Worm (Caenorhabditis elegans) whole organism, L1 larva: Measurements from ENCODE around the gene chca-1.

Experiments used
- C16A3.4 ChIP-seq: fragments of 150-350 bp; optimal IDR thresholded peaks from 2 replicates; lab custom pipeline; 2014; ENCODE audit warnings: missing biosample characterization, missing genetic modification characterization
- F16B12.6 ChIP-seq: fragments of 150-350 bp; optimal IDR thresholded peaks from 2 replicates; lab custom pipeline; 2014; ENCODE audit warnings: missing biosample characterization, missing genetic modification characterization
- Y116A8C.19 ChIP-seq: sonication (generic microtip); optimal IDR thresholded peaks from 2 replicates; lab custom pipeline; 2016; ENCODE audit warnings: missing compliant biosample characterization, missing genetic modification characterization, borderline replicate concordance
- alr-1 ChIP-seq: fragments of 200-800 bp; sonication (Bioruptor generic); optimal IDR thresholded peaks from 2 replicates; lab custom pipeline; 2018; ENCODE audit warnings: borderline replicate concordance, mild to moderate bottlenecking, missing genetic modification characterization, missing compliant biosample characterization
- ama-1 ChIP-seq: fragments of 150-350 bp; optimal IDR thresholded peaks from 2 replicates; lab custom pipeline; 2014
- ceh-63 ChIP-seq: fragments of 200-800 bp; sonication (Bioruptor generic); optimal IDR thresholded peaks from 2 replicates; lab custom pipeline; 2018; ENCODE audit warnings: mild to moderate bottlenecking, missing genetic modification characterization, missing compliant biosample characterization
- ceh-90 ChIP-seq: sonication (generic microtip); optimal IDR thresholded peaks from 2 replicates; lab custom pipeline; 2016; ENCODE audit warnings: missing genetic modification characterization, missing compliant biosample characterization
- ces-1 ChIP-seq: fragments of 150-350 bp; optimal IDR thresholded peaks from 2 replicates; lab custom pipeline; 2014; ENCODE audit warnings: missing biosample characterization, missing genetic modification reagents, missing genetic modification characterization
- efl-1 ChIP-seq, 4 experiments: fragments of 150-350 bp; optimal IDR thresholded peaks in 3 of 4; peaks in 1 of 4; 1 replicate in 1 of 4; 2 replicates in 3 of 4; lab custom pipeline; 2014; ENCODE audit warnings: missing biosample characterization in 2 of 4, missing genetic modification characterization in 2 of 4, missing genetic modification reagents in 2 of 4
- efl-3 ChIP-seq: fragments of 200-800 bp; sonication (Bioruptor generic); optimal IDR thresholded peaks from 2 replicates; lab custom pipeline; 2018; ENCODE audit warnings: mild to moderate bottlenecking, missing genetic modification characterization, missing compliant biosample characterization
- elt-2 ChIP-seq: sonication (generic microtip); optimal IDR thresholded peaks from 2 replicates; lab custom pipeline; 2016; ENCODE audit warnings: missing genetic modification characterization, mild to moderate bottlenecking, inconsistent platforms, missing compliant biosample characterization, missing genetic modification reagents
- fkh-4 ChIP-seq: sonication (generic microtip); optimal IDR thresholded peaks from 2 replicates; lab custom pipeline; 2016; ENCODE audit warnings: missing compliant biosample characterization, missing genetic modification characterization, borderline replicate concordance
- fkh-8 ChIP-seq: sonication (generic microtip); optimal IDR thresholded peaks from 2 replicates; lab custom pipeline; 2016; ENCODE audit warnings: mild to moderate bottlenecking, missing genetic modification characterization, missing compliant biosample characterization
- grh-1 ChIP-seq: fragments of 200-800 bp; sonication (Bioruptor generic); IDR thresholded peaks from 2 replicates; pipeline ENCODE4 v1.3.6; 2022; ENCODE audit warnings: missing genetic modification reagents, missing genetic modification characterization, missing compliant biosample characterization
- hlh-17 ChIP-seq: fragments of 200-800 bp; sonication (Bioruptor generic); optimal IDR thresholded peaks from 2 replicates; lab custom pipeline; 2018; ENCODE audit warnings: missing genetic modification characterization, mild to moderate bottlenecking, missing compliant biosample characterization, moderate library complexity, borderline replicate concordance
- irx-1 ChIP-seq: sonication (generic microtip); optimal IDR thresholded peaks from 2 replicates; lab custom pipeline; 2016; ENCODE audit warnings: missing genetic modification characterization, missing compliant biosample characterization
- isw-1 ChIP-seq: fragments of 200-800 bp; sonication (Bioruptor generic); IDR thresholded peaks from 2 replicates; pipeline ENCODE4 v1.3.6; 2022; ENCODE audit warnings: missing genetic modification characterization, missing compliant biosample characterization
- jun-1 ChIP-seq: fragments of 150-350 bp; optimal IDR thresholded peaks from 2 replicates; lab custom pipeline; 2014; ENCODE audit warnings: missing biosample characterization, missing genetic modification reagents, missing genetic modification characterization
- lin-14 ChIP-seq: fragments of 200-800 bp; sonication (Bioruptor generic); optimal IDR thresholded peaks from 2 replicates; lab custom pipeline; 2018; ENCODE audit warnings: mild to moderate bottlenecking, missing genetic modification characterization, moderate library complexity, missing compliant biosample characterization
- lin-15B ChIP-seq: fragments of 150-350 bp; sonication (generic microtip); optimal IDR thresholded peaks from 3 replicates; lab custom pipeline; 2014; ENCODE audit warnings: missing biosample characterization, missing genetic modification characterization
- lir-3 ChIP-seq: sonication (generic microtip); optimal IDR thresholded peaks from 2 replicates; lab custom pipeline; 2016; ENCODE audit warnings: mild to moderate bottlenecking, missing genetic modification characterization, moderate library complexity, missing compliant biosample characterization; ENCODE audit not compliant: poor library complexity
- lsy-2 ChIP-seq, 2 experiments: fragments of 150-350 bp; optimal IDR thresholded peaks; 2 replicates each; lab custom pipeline; 2014; ENCODE audit warnings: missing biosample characterization in 2 of 2, missing genetic modification characterization in 2 of 2
- mef-2 ChIP-seq: fragments of 150-350 bp; optimal IDR thresholded peaks from 2 replicates; lab custom pipeline; 2014; ENCODE audit warnings: missing biosample characterization, missing genetic modification characterization
- nhr-12 ChIP-seq: sonication (generic microtip); optimal IDR thresholded peaks from 2 replicates; lab custom pipeline; 2017; ENCODE audit warnings: missing biosample characterization, missing genetic modification characterization
- nhr-71 ChIP-seq: sonication (generic microtip); optimal IDR thresholded peaks from 2 replicates; lab custom pipeline; 2016; ENCODE audit warnings: mild to moderate bottlenecking, missing genetic modification characterization, moderate library complexity, missing compliant biosample characterization
- nhr-77 ChIP-seq: fragments of 150-350 bp; optimal IDR thresholded peaks from 2 replicates; lab custom pipeline; 2014; ENCODE audit warnings: missing biosample characterization, missing genetic modification characterization
- pag-3 ChIP-seq: sonication (generic microtip); optimal IDR thresholded peaks from 2 replicates; lab custom pipeline; 2017; ENCODE audit warnings: missing genetic modification characterization, mild to moderate bottlenecking, missing compliant biosample characterization, antibody characterized with exemption, borderline replicate concordance; ENCODE audit not compliant: insufficient read depth
- pqm-1 ChIP-seq: sonication (generic microtip); optimal IDR thresholded peaks from 3 replicates; lab custom pipeline; 2017; ENCODE audit warnings: missing biosample characterization, missing genetic modification characterization
- skn-1 ChIP-seq: fragments of 150-350 bp; optimal IDR thresholded peaks from 2 replicates; lab custom pipeline; 2014; ENCODE audit warnings: missing biosample characterization, missing genetic modification characterization
- snu-23 ChIP-seq: sonication (generic microtip); optimal IDR thresholded peaks from 2 replicates; lab custom pipeline; 2016; ENCODE audit warnings: missing genetic modification characterization, missing compliant biosample characterization
- swsn-7 ChIP-seq: sonication (generic microtip); optimal IDR thresholded peaks from 2 replicates; lab custom pipeline; 2016; ENCODE audit warnings: missing genetic modification characterization, missing compliant biosample characterization
- tbx-2 ChIP-seq: sonication (generic microtip); optimal IDR thresholded peaks from 2 replicates; lab custom pipeline; 2016; ENCODE audit warnings: missing genetic modification characterization, missing compliant biosample characterization
- unc-98 ChIP-seq: fragments of 200-800 bp; sonication (Bioruptor generic); IDR thresholded peaks from 2 replicates; pipeline ENCODE4 v1.3.6; 2022; ENCODE audit warnings: missing genetic modification characterization, missing compliant biosample characterization
- xbp-1 ChIP-seq: sonication (generic microtip); optimal IDR thresholded peaks from 2 replicates; lab custom pipeline; 2016; ENCODE audit warnings: missing genetic modification characterization, missing compliant biosample characterization

The chca-1 gene

DNA sequence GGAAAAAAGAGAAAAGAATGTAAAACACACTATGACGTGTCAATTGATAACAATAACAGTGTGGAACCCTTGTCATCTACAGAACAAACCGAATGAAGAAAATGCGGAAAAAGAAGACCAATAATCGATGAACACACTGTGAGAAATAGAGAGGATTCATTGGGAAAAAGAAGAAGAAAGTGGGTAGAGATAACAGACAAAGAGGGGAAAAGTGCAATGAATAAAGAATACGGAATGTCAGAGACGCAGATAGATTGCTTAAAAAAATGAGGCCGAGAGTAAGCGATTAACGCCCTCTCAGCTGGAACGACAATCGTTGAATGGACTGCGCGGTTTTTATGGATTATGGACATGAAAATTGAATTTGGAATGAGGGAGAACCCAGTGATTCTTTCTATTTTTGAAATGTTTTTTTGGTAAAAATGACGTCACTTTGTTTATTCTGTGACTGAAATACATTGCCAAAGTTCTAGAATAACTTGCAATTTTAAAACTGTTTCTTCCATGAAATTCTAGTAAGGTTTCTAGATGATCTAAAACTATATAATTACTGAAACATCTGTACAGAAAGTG, 3.3 kb upstream of the chca-1 start, which contains the start of gene amph-1 (continued):
- TF ChIP-seq lsy-2 (tag; optimal IDR thresholded peaks at IDR 0.05; lab: Kevin White, UChicago) (peak; percentile 20 to 60), efl-1 (optimal IDR thresholded peaks at IDR 0.05; lab: Kevin White, UChicago) (peak; percentile 47 to 62), efl-1 (GFP tag; optimal IDR thresholded peaks at IDR 0.05 in 1 of 2; lab: Kevin White, UChicago) (no peak), alr-1 (tag; lab: Kevin White, UChicago) (no peak)

DNA sequence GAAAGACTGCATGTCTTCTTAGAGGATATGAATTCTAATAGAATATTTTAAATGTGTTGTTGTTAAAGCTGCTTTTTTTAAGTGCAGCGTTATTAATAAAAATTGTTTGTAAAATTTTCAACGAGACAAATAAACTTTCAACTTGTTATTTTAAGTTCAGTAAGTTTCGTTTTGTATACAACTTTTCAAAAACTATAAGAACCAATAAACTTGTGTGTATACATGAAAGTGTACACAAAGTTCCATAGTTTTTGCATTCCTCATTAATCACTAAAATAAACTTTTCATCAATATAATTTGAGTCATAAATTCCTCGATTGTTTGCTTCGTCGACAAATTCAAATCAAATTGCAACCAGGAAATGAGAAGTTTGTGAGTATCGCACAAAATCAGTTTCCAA, 2.5 kb upstream of the chca-1 start, which contains the start of gene srm-3:
Gene srm-3, plus strand, starts transcription at position 301 of the 400 bp plus-strand sequence.
- TF ChIP-seq pqm-1 (tag; lab: Kevin White, UChicago), result no peak
- no peak for TF ChIP-seq isw-1
- TF ChIP-seq nhr-12 (tag; lab: Kevin White, UChicago), result no peak
- TF ChIP-seq tbx-2, result no peak
- no peak for TF ChIP-seq mef-2 (tag; lab: Kevin White, UChicago)
- no peak for TF ChIP-seq snu-23 (GFP tag; lab: Kevin White, UChicago)
- TF ChIP-seq nhr-71 (tag; lab: Kevin White, UChicago), result no peak
- no peak for TF ChIP-seq nhr-77 (tag; lab: Kevin White, UChicago)
- TF ChIP-seq Y116A8C.19, result no peak
- TF ChIP-seq xbp-1, result no peak
- TF ChIP-seq hlh-17 (GFP tag; lab: Kevin White, UChicago), result no peak
- TF ChIP-seq ces-1 (GFP tag; lab: Kevin White, UChicago), result no peak
- TF ChIP-seq fkh-8 (tag; lab: Kevin White, UChicago), result no peak
- TF ChIP-seq ceh-90, result no peak
- TF ChIP-seq ama-1 (lab: Kevin White, UChicago), result no peak
- TF ChIP-seq fkh-4 (tag; lab: Kevin White, UChicago), result no peak
- no peak for TF ChIP-seq ceh-63 (GFP tag; lab: Kevin White, UChicago)
- no peak for TF ChIP-seq F16B12.6 (tag; lab: Kevin White, UChicago)
- no peak for TF ChIP-seq jun-1 (tag; lab: Kevin White, UChicago)
- TF ChIP-seq irx-1 (tag; lab: Kevin White, UChicago), result no peak

DNA sequence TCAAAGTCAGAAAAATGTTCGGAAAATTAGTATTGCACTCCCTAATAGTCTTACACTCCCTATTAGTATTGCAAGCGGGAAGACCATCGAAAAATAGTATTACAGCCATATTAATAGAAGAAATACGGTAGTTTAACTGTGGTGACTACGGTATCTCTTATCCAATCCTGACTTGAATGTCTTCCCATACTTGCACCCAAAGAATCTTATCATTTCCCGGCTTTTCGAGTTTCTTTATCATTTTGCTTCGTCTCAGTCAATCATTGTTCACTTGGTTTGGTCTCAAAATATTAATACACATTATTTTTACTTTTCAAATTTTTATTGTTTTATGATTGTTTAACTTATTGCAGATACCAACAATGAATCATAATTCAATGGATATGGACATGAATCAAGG, 2.0 kb downstream of the chca-1 start, which contains the start of gene F58G6.3:
Gene F58G6.3, plus strand, starts transcription at position 352 of the 400 bp plus-strand sequence.
- TF ChIP-seq nhr-71 (tag; lab: Kevin White, UChicago) (no peak), grh-1 (GFP tag; lab: Robert Waterston, UW) (no peak), nhr-12 (tag; lab: Kevin White, UChicago) (no peak)

DNA sequence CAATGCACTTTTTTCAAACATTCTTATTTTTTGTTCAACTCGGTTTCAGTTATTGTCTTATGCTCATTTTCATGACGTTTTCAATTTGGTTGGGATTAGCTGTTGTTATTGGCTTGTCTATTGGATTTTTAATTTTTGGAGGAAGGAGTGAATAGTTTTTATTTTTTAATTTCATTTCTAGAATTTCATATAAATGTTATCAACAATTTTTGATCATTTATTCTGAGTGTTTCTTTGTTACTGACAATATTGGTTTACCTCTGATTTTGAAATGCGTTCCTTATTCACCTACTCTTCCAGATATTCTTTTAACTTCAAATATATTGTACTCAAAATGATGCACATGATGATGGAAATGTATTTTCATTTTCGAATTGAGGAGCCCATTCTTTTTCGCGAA, 2.8 kb downstream of the chca-1 start, which contains the start of gene F58G6.7:
Gene F58G6.7, plus strand, starts transcription at position 301 of the 400 bp plus-strand sequence.
- TF ChIP-seq tbx-2 (no peak), unc-98 (GFP tag; lab: Robert Waterston, UW) (no peak), ceh-90 (no peak), swsn-7 (tag; lab: Kevin White, UChicago) (no peak), efl-3 (GFP tag; lab: Kevin White, UChicago) (no peak), xbp-1 (no peak), lin-15B (tag; lab: Kevin White, UChicago) (no peak), skn-1 (tag; lab: Kevin White, UChicago) (no peak), pag-3 (no peak)

DNA sequence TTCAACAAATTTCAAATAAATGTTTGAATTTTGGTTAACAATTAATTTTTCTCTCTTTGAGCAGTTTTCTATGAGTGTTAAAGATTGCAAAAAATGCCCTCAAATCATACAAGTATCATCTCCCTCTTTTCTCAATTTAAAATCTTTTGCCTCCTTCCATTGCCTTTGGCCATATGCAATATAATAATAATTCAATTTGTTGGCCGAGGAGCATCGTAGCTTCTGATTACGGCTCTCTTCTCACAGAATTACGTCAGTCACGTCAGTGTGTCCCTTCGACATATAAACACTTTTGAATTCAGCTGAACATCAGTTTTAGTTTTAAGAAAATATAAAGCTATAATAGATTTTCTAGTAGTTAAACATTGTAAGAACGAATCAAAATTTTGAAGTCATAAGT, 4.4 kb downstream of the chca-1 start:
- TF ChIP-seq lin-14 (GFP tag; lab: Kevin White, UChicago) (peak; percentile 22), C16A3.4 (tag; lab: Kevin White, UChicago) (no peak)

DNA sequence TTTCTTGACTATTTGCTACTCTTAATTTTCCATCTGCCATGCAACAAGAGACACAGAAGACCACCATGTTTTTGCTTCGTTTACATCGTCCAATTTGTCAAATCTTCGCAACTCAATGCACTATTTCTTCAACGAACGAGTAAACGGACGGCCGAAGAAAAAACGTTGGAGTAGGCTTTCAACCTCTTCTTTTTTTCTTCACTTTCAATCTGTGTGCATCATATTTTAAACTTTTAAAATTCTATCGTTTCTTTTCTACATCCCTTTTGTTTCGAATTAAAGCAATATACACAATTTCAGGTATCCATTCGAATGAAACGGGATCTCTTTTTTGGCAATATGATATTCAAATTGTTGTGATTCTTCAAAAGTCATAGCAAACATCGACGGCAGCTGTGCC, 6.6 kb downstream of the chca-1 start, which contains the start of gene acc-1:
Gene acc-1, plus strand, starts transcription at position 301 of the 400 bp plus-strand sequence.
- TF ChIP-seq lir-3 (tag; lab: Kevin White, UChicago) (no peak), fkh-4 (tag; lab: Kevin White, UChicago) (no peak), ceh-90 (no peak), elt-2 (tag; lab: Kevin White, UChicago) (no peak)
